Fruit fly (Drosophila melanogaster): ENCODE data around the gene Cyp4d2.

Cyp4d2 gene

dm6 chrX:2172420-2172827 lies 3.4 kb upstream of the Cyp4d2 start, which contains the start of gene ND-B14.5A (continued):
- TF ChIP-seq CG1024 (GFP tag; IDR thresholded peaks at IDR 0.05) (no peak), CG14965 (GFP tag; optimal IDR thresholded peaks at IDR 0.05; ENCODE audit: borderline replicate concordance) (no peak), fd64A (GFP tag; optimal IDR thresholded peaks at IDR 0.05) (no peak), nau (GFP tag; optimal IDR thresholded peaks at IDR 0.05) (no peak), stc (GFP tag; IDR thresholded peaks at IDR 0.05) (no peak), BtbVII (GFP tag; optimal IDR thresholded peaks at IDR 0.05) (no peak), CG1602 (GFP tag; optimal IDR thresholded peaks at IDR 0.05) (no peak), CG6683 (GFP tag; optimal IDR thresholded peaks at IDR 0.05) (no peak), Myb (GFP tag; optimal IDR thresholded peaks at IDR 0.05) (peak; percentile 97), tx (GFP tag; optimal IDR thresholded peaks at IDR 0.05) (no peak), CG8281 (tag; optimal IDR thresholded peaks at IDR 0.05) (no peak), CG3995 (GFP tag; optimal IDR thresholded peaks at IDR 0.05) (no peak), stwl (tag; optimal IDR thresholded peaks at IDR 0.05) (peak; percentile 74), CG7556 (GFP tag; optimal IDR thresholded peaks at IDR 0.05) (no peak), cad (GFP tag; optimal IDR thresholded peaks at IDR 0.05) (no peak), CG1792 (GFP tag; optimal IDR thresholded peaks at IDR 0.05) (no peak), CG12236 (GFP tag; optimal IDR thresholded peaks at IDR 0.05) (no peak), pb (GFP tag; optimal IDR thresholded peaks at IDR 0.05) (no peak), CG17186 (GFP tag; optimal IDR thresholded peaks at IDR 0.05) (peak; percentile 9), D19A (tag; optimal IDR thresholded peaks at IDR 0.05) (no peak), CG4404 (GFP tag; IDR thresholded peaks at IDR 0.05) (no peak), Dip2 (GFP tag; IDR thresholded peaks at IDR 0.05) (no peak), CG9797 (GFP tag; optimal IDR thresholded peaks at IDR 0.05) (no peak), zfh1 (GFP tag; IDR thresholded peaks at IDR 0.05) (no peak), CG17912 (GFP tag; optimal IDR thresholded peaks at IDR 0.05) (no peak), Xrp1 (GFP tag; IDR thresholded peaks at IDR 0.05) (no peak), CG7786 (GFP tag; optimal IDR thresholded peaks at IDR 0.05) (no peak), luna (GFP tag; optimal IDR thresholded peaks at IDR 0.05) (no peak), Lim3 (GFP tag; IDR thresholded peaks at IDR 0.05) (no peak), psq (GFP tag; optimal IDR thresholded peaks at IDR 0.05) (no peak), zen2 (GFP tag; IDR thresholded peaks at IDR 0.05; ENCODE audit: partially characterized antibody) (peak; percentile 94), CG5245 (GFP tag; optimal IDR thresholded peaks at IDR 0.05) (no peak), unc-4 (GFP tag; IDR thresholded peaks at IDR 0.05; ENCODE audit: partially characterized antibody) (peak; percentile 93), sens (GFP tag) (peak; percentile 65), CG10959 (GFP tag; IDR thresholded peaks at IDR 0.05) (no peak), Drgx (GFP tag; IDR thresholded peaks at IDR 0.05) (no peak), gem (tag; optimal IDR thresholded peaks at IDR 0.05) (no peak), ci (GFP tag; IDR thresholded peaks at IDR 0.05) (peak; percentile 29; the same call in 1 of the 3 replicates), en (GFP tag; optimal IDR thresholded peaks at IDR 0.05) (no peak), H15 (GFP tag; IDR thresholded peaks at IDR 0.05) (no peak), E2f1 (GFP tag; IDR thresholded peaks at IDR 0.05) (no peak), chn (GFP tag; optimal IDR thresholded peaks at IDR 0.05) (no peak), fu2 (GFP tag; optimal IDR thresholded peaks at IDR 0.05) (no peak), CG7928 (GFP tag; optimal IDR thresholded peaks at IDR 0.05) (peak; percentile 88), CG6765 (GFP tag; optimal IDR thresholded peaks at IDR 0.05) (no peak), D (optimal IDR thresholded peaks at IDR 0.05) (no peak), D (GFP tag; optimal IDR thresholded peaks at IDR 0.05) (no peak), Atf3 (GFP tag; optimal IDR thresholded peaks at IDR 0.05) (no peak), CG17612 (GFP tag; IDR thresholded peaks at IDR 0.05) (no peak), cwo (GFP tag; optimal IDR thresholded peaks at IDR 0.05) (no peak), CG12155 (GFP tag; optimal IDR thresholded peaks at IDR 0.05) (no peak), trem (tag; optimal IDR thresholded peaks at IDR 0.05) (peak; percentile 59), pnt (GFP tag; optimal IDR thresholded peaks at IDR 0.05) (no peak), CG18262 (tag; optimal IDR thresholded peaks at IDR 0.05) (no peak)

Measured in whole organism, embryonic.